Worm (Caenorhabditis elegans) whole organism, L4 larva: ENCODE data around the gene F59A1.13.

Experiments
- ceh-82 ChIP-seq: sonication (generic microtip); optimal IDR thresholded peaks from 2 replicates; lab custom pipeline; 2017; ENCODE audit warnings: missing biosample characterization, missing genetic modification characterization
- ces-1 ChIP-seq: fragments of 150-350 bp; sonication (generic microtip); optimal IDR thresholded peaks from 4 replicates; lab custom pipeline; 2014; ENCODE audit warnings: missing biosample characterization, missing genetic modification reagents, missing genetic modification characterization
- dpl-1 ChIP-seq: fragments of 150-350 bp; optimal IDR thresholded peaks from 2 replicates; lab custom pipeline; 2014; ENCODE audit warnings: missing biosample characterization, missing genetic modification reagents, missing genetic modification characterization
- lsy-2 ChIP-seq, 2 experiments: fragments of 150-350 bp in 1 of 2; sonication (generic microtip) in 1 of 2; optimal IDR thresholded peaks; 2 replicates each; lab custom pipeline; 2014 to 2017; ENCODE audit warnings: missing biosample characterization in 2 of 2, missing genetic modification characterization in 2 of 2
- mdl-1 ChIP-seq, 2 experiments: fragments of 150-350 bp in 1 of 2; sonication (generic microtip) in 1 of 2; optimal IDR thresholded peaks; 2 replicates each; lab custom pipeline; 2014 to 2017; ENCODE audit warnings: missing biosample characterization in 2 of 2, missing genetic modification characterization in 2 of 2
- nhr-237 ChIP-seq: sonication (generic microtip); optimal IDR thresholded peaks from 2 replicates; lab custom pipeline; 2017; ENCODE audit warnings: missing biosample characterization, missing genetic modification characterization
- nhr-28 ChIP-seq: fragments of 150-350 bp; optimal IDR thresholded peaks from 2 replicates; lab custom pipeline; 2014; ENCODE audit warnings: missing biosample characterization, missing genetic modification characterization
- zag-1 ChIP-seq: fragments of 150-350 bp; optimal IDR thresholded peaks from 2 replicates; lab custom pipeline; 2014; ENCODE audit warnings: missing biosample characterization, missing genetic modification characterization

ce11 chrV:17739801-17740200, 49.0 kb upstream of the F59A1.13 start, which contains the start of gene cutl-4:
- TF ChIP-seq mdl-1 (tag; optimal IDR thresholded peaks at IDR 0.05; lab: Kevin White, UChicago) (no peak), dpl-1 (GFP tag; lab: Kevin White, UChicago) (no peak), ces-1 (GFP tag; lab: Kevin White, UChicago) (no peak), nhr-28 (tag; lab: Kevin White, UChicago) (no peak), lsy-2 (tag; optimal IDR thresholded peaks at IDR 0.05; lab: Kevin White, UChicago) (no peak), zag-1 (tag; lab: Kevin White, UChicago) (no peak), nhr-237 (tag; lab: Kevin White, UChicago) (no peak), ceh-82 (tag; lab: Kevin White, UChicago) (no peak)
